Worm (Caenorhabditis elegans) whole organism, mixed stage, embryonic: ENCODE results near the gene ndnf-1.
A peak's percentile ranks its signal among the peaks of the same experiment; 100 is the strongest.

ENCODE experiments used
- M03D4.4 ChIP-seq: sonication (generic microtip); optimal IDR thresholded peaks from 2 replicates; lab custom pipeline; 2017; ENCODE audit warnings: mild to moderate bottlenecking, missing genetic modification characterization, missing compliant biosample characterization
- bed-3 ChIP-seq: fragments of 200-800 bp; sonication (Bioruptor generic); optimal IDR thresholded peaks from 3 replicates; lab custom pipeline; 2018; ENCODE audit warnings: mild to moderate bottlenecking, missing genetic modification characterization, moderate library complexity, missing compliant biosample characterization
- blmp-1 ChIP-seq: fragments of 150-350 bp; optimal IDR thresholded peaks from 2 replicates; lab custom pipeline; 2014; ENCODE audit warnings: missing biosample characterization, missing genetic modification characterization
- ceh-39 ChIP-seq: fragments of 150-350 bp; optimal IDR thresholded peaks from 2 replicates; lab custom pipeline; 2014; ENCODE audit warnings: missing biosample characterization, missing genetic modification characterization
- ceh-43 ChIP-seq: fragments of 200-800 bp; sonication (Bioruptor generic); optimal IDR thresholded peaks from 2 replicates; lab custom pipeline; 2018; ENCODE audit warnings: mild to moderate bottlenecking, missing genetic modification characterization, moderate library complexity, missing compliant biosample characterization
- ceh-83 ChIP-seq: fragments of 200-800 bp; sonication (Bioruptor generic); optimal IDR thresholded peaks from 2 replicates; lab custom pipeline; 2018; ENCODE audit warnings: mild to moderate bottlenecking, missing genetic modification characterization, missing compliant biosample characterization
- ces-1 ChIP-seq: fragments of 150-350 bp; optimal IDR thresholded peaks from 2 replicates; lab custom pipeline; 2014; ENCODE audit warnings: missing biosample characterization, missing genetic modification reagents, missing genetic modification characterization
- cnd-1 ChIP-seq: fragments of 200-800 bp; sonication (Bioruptor generic); optimal IDR thresholded peaks from 2 replicates; lab custom pipeline; 2018; ENCODE audit warnings: mild to moderate bottlenecking, missing genetic modification characterization, missing compliant biosample characterization
- drap-1 ChIP-seq: fragments of 200-800 bp; sonication (Bioruptor generic); optimal IDR thresholded peaks from 3 replicates; lab custom pipeline; 2018; ENCODE audit warnings: mild to moderate bottlenecking, missing genetic modification characterization, missing compliant biosample characterization
- elt-1 ChIP-seq: sonication (generic microtip); optimal IDR thresholded peaks from 2 replicates; lab custom pipeline; 2017; ENCODE audit warnings: missing genetic modification characterization, mild to moderate bottlenecking, missing compliant biosample characterization, antibody characterized with exemption, moderate library complexity, borderline replicate concordance; ENCODE audit not compliant: insufficient read depth
- elt-3 ChIP-seq: fragments of 150-350 bp; optimal IDR thresholded peaks from 2 replicates; lab custom pipeline; 2014; ENCODE audit warnings: missing biosample characterization, missing genetic modification characterization
- flh-1 ChIP-seq: fragments of 200-800 bp; sonication (Bioruptor generic); optimal IDR thresholded peaks from 2 replicates; lab custom pipeline; 2018; ENCODE audit warnings: mild to moderate bottlenecking, missing genetic modification characterization, moderate library complexity, missing compliant biosample characterization
- ham-2 ChIP-seq: fragments of 200-800 bp; sonication (Bioruptor generic); optimal IDR thresholded peaks from 2 replicates; lab custom pipeline; 2018; ENCODE audit warnings: mild to moderate bottlenecking, missing genetic modification characterization, missing compliant biosample characterization
- hlh-1 ChIP-seq: fragments of 150-350 bp; optimal IDR thresholded peaks from 2 replicates; lab custom pipeline; 2014; ENCODE audit warnings: missing biosample characterization, missing genetic modification reagents, missing genetic modification characterization
- lin-32 ChIP-seq: fragments of 200-800 bp; sonication (Bioruptor generic); optimal IDR thresholded peaks from 2 replicates; lab custom pipeline; 2018; ENCODE audit warnings: mild to moderate bottlenecking, missing genetic modification characterization, missing compliant biosample characterization
- mab-5 ChIP-seq: fragments of 150-350 bp; optimal IDR thresholded peaks from 2 replicates; lab custom pipeline; 2014; ENCODE audit warnings: missing biosample characterization, missing genetic modification characterization
- mep-1 ChIP-seq: fragments of 150-350 bp; optimal IDR thresholded peaks from 2 replicates; lab custom pipeline; 2017; ENCODE audit warnings: missing biosample characterization, missing genetic modification reagents, missing genetic modification characterization, inconsistent platforms
- nhr-12 ChIP-seq: fragments of 150-350 bp; optimal IDR thresholded peaks from 2 replicates; lab custom pipeline; 2014; ENCODE audit warnings: missing biosample characterization, missing genetic modification characterization
- nhr-2 ChIP-seq: fragments of 150-350 bp; optimal IDR thresholded peaks from 2 replicates; lab custom pipeline; 2014; ENCODE audit warnings: missing biosample characterization, missing genetic modification characterization
- nhr-237 ChIP-seq: fragments of 150-350 bp; optimal IDR thresholded peaks from 2 replicates; lab custom pipeline; 2014; ENCODE audit warnings: missing biosample characterization, missing genetic modification characterization
- nhr-28 ChIP-seq: fragments of 150-350 bp; optimal IDR thresholded peaks from 2 replicates; lab custom pipeline; 2014; ENCODE audit warnings: missing biosample characterization, missing genetic modification characterization
- nhr-76 ChIP-seq: sonication (generic microtip); optimal IDR thresholded peaks from 2 replicates; lab custom pipeline; 2017; ENCODE audit warnings: missing biosample characterization, missing genetic modification characterization
- pha-4 ChIP-seq: fragments of 150-350 bp; optimal IDR thresholded peaks from 2 replicates; lab custom pipeline; 2018; ENCODE audit warnings: missing biosample characterization, missing genetic modification reagents, missing genetic modification characterization
- sem-2 ChIP-seq: fragments of 200-800 bp; sonication (Bioruptor generic); optimal IDR thresholded peaks from 2 replicates; lab custom pipeline; 2018; ENCODE audit warnings: mild to moderate bottlenecking, missing genetic modification characterization, missing compliant biosample characterization
- snpc-4 ChIP-seq: fragments of 150-350 bp; optimal IDR thresholded peaks from 2 replicates; lab custom pipeline; 2014; ENCODE audit warnings: missing biosample characterization, missing genetic modification characterization
- sptf-1 ChIP-seq: sonication (generic microtip); optimal IDR thresholded peaks from 2 replicates; lab custom pipeline; 2017; ENCODE audit warnings: mild to moderate bottlenecking, missing genetic modification characterization, moderate library complexity, missing compliant biosample characterization
- tbx-8 ChIP-seq: fragments of 200-800 bp; sonication (Bioruptor generic); optimal IDR thresholded peaks from 2 replicates; lab custom pipeline; 2018; ENCODE audit warnings: mild to moderate bottlenecking, missing genetic modification characterization, moderate library complexity, missing compliant biosample characterization
- unc-120 ChIP-seq: sonication (generic microtip); optimal IDR thresholded peaks from 2 replicates; lab custom pipeline; 2017; ENCODE audit warnings: missing genetic modification characterization, missing compliant biosample characterization; ENCODE audit not compliant: poor library complexity, severe bottlenecking
- unc-39 ChIP-seq: fragments of 150-350 bp; optimal IDR thresholded peaks from 2 replicates; lab custom pipeline; 2014; ENCODE audit warnings: missing biosample characterization, missing genetic modification characterization
- unc-62 ChIP-seq: fragments of 150-350 bp; optimal IDR thresholded peaks from 2 replicates; lab custom pipeline; 2014; ENCODE audit warnings: missing biosample characterization, missing genetic modification reagents, missing genetic modification characterization
- zip-8 ChIP-seq: fragments of 150-350 bp; optimal IDR thresholded peaks from 2 replicates; lab custom pipeline; 2014; ENCODE audit warnings: missing biosample characterization, missing genetic modification characterization
- ztf-11 ChIP-seq: fragments of 150-350 bp; optimal IDR thresholded peaks from 2 replicates; lab custom pipeline; 2014; ENCODE audit warnings: missing biosample characterization, missing genetic modification characterization

The ndnf-1 gene

ce11 chrIV:3037932-3038331 is 9.2 kb upstream of the ndnf-1 start:
- no peak for TF ChIP-seq nhr-2 (tag; lab: Kevin White, UChicago)
- no peak for TF ChIP-seq unc-120
- TF ChIP-seq elt-3 (tag; lab: Kevin White, UChicago): no peak
- no peak for TF ChIP-seq snpc-4 (tag; lab: Kevin White, UChicago)
- no peak for TF ChIP-seq cnd-1

- TF ChIP-seq unc-62 (GFP tag; lab: Kevin White, UChicago) (no peak), flh-1 (GFP tag; lab: Kevin White, UChicago) (no peak), nhr-237 (tag; lab: Kevin White, UChicago) (no peak), nhr-76 (no peak), pha-4 (tag; lab: Kevin White, UChicago) (no peak), zip-8 (tag; lab: Kevin White, UChicago) (no peak), sptf-1 (tag; lab: Kevin White, UChicago) (no peak), sem-2 (GFP tag; lab: Kevin White, UChicago) (no peak), nhr-12 (tag; lab: Kevin White, UChicago) (no peak), nhr-2 (tag; lab: Kevin White, UChicago) (no peak), lin-32 (GFP tag; lab: Kevin White, UChicago) (no peak), blmp-1 (tag; lab: Kevin White, UChicago) (no peak), bed-3 (GFP tag; lab: Kevin White, UChicago) (no peak)
Observed at ce11 chrIV:3035375-3035774, 6.6 kb upstream of the ndnf-1 start.

- TF ChIP-seq ceh-39: no peak
Observed at ce11 chrIV:3032020-3032419, 3.3 kb upstream of the ndnf-1 start.

ce11 chrIV:3029882-3030281 is 1.1 kb upstream of the ndnf-1 start:
- TF ChIP-seq hlh-1 (tag; lab: Kevin White, UChicago) (peak; percentile 76), unc-62 (GFP tag; lab: Kevin White, UChicago) (peak; percentile 27), ces-1 (GFP tag; lab: Kevin White, UChicago) (no peak), pha-4 (tag; lab: Kevin White, UChicago) (no peak), ztf-11 (tag; lab: Kevin White, UChicago) (no peak), ceh-39 (no peak), unc-120 (peak; percentile 68)

ce11 chrIV:3025874-3026609 is 2.7 kb downstream of the ndnf-1 start:
- TF ChIP-seq pha-4 (tag; lab: Kevin White, UChicago): no peak
- no peak for TF ChIP-seq ceh-39
- TF ChIP-seq ceh-43 (GFP tag; lab: Kevin White, UChicago): no peak
- no peak for TF ChIP-seq bed-3 (GFP tag; lab: Kevin White, UChicago)
- TF ChIP-seq ham-2 (GFP tag; lab: Kevin White, UChicago): no peak
- no peak for TF ChIP-seq zip-8 (tag; lab: Kevin White, UChicago)
- no peak for TF ChIP-seq nhr-28 (tag; lab: Kevin White, UChicago)
- TF ChIP-seq nhr-237 (tag; lab: Kevin White, UChicago): no peak
- TF ChIP-seq elt-1 (tag; lab: Kevin White, UChicago): no peak
- TF ChIP-seq unc-39 (tag; lab: Kevin White, UChicago): no peak
- no peak for TF ChIP-seq M03D4.4
- no peak for TF ChIP-seq nhr-2 (tag; lab: Kevin White, UChicago)

ce11 chrIV:3019438-3019837 is 9.3 kb downstream of the ndnf-1 start, which contains the start of gene lin-22:
Gene lin-22 (plus strand): TSS chrIV:3019738.
- no peak for TF ChIP-seq sem-2 (GFP tag; lab: Kevin White, UChicago)

- TF ChIP-seq ceh-83 (GFP tag; lab: Kevin White, UChicago) (no peak), drap-1 (GFP tag; lab: Kevin White, UChicago) (no peak), mep-1 (tag; lab: Kevin White, UChicago) (no peak), mab-5 (tag; lab: Kevin White, UChicago) (no peak), elt-1 (tag; lab: Kevin White, UChicago) (no peak), snpc-4 (tag; lab: Kevin White, UChicago) (no peak), sem-2 (GFP tag; lab: Kevin White, UChicago) (no peak), tbx-8 (GFP tag; lab: Kevin White, UChicago) (no peak), zip-8 (tag; lab: Kevin White, UChicago) (no peak), sptf-1 (tag; lab: Kevin White, UChicago) (no peak), blmp-1 (tag; lab: Kevin White, UChicago) (no peak), hlh-1 (tag; lab: Kevin White, UChicago) (no peak)
Observed at ce11 chrIV:3018588-3018987, 10.2 kb downstream of the ndnf-1 start.
